Fruit fly (Drosophila melanogaster) whole organism, embryonic: ENCODE measurements around the gene CG34408.

Source experiments
- ATbp ChIP-seq: fragments of 200-800 bp; sonication (Bioruptor generic); optimal IDR thresholded peaks from 2 replicates; lab custom pipeline; 2017; ENCODE audit warnings: missing biosample characterization, mild to moderate bottlenecking, missing genetic modification characterization, missing genetic modification reagents
- B-H2 ChIP-seq: fragments of 200-800 bp; sonication (Bioruptor generic); optimal IDR thresholded peaks from 2 replicates; lab custom pipeline; 2018; ENCODE audit warnings: missing biosample characterization, mild to moderate bottlenecking, missing genetic modification characterization
- Bgb ChIP-seq: fragments of 200-800 bp; sonication (Bioruptor generic); IDR thresholded peaks from 2 replicates; pipeline ENCODE4 v1.3.6; 2022; ENCODE audit warnings: missing biosample characterization, missing genetic modification characterization; ENCODE audit not compliant: partially characterized antibody
- CG11723 ChIP-seq: fragments of 200-800 bp; sonication (Bioruptor generic); optimal IDR thresholded peaks from 2 replicates; lab custom pipeline; 2017; ENCODE audit warnings: missing biosample characterization, mild to moderate bottlenecking, missing genetic modification characterization
- CG15011 ChIP-seq: fragments of 200-800 bp; sonication (Bioruptor generic); optimal IDR thresholded peaks from 3 replicates; lab custom pipeline; 2018; ENCODE audit warnings: missing biosample characterization, mild to moderate bottlenecking, missing genetic modification characterization
- CG1529 ChIP-seq: fragments of 200-800 bp; sonication (Bioruptor generic); optimal IDR thresholded peaks from 3 replicates; lab custom pipeline; 2018; ENCODE audit warnings: missing biosample characterization, missing genetic modification characterization
- CG16779 ChIP-seq: fragments of 200-800 bp; sonication (Bioruptor generic); IDR thresholded peaks from 2 replicates; pipeline ENCODE4 v1.3.6; 2022; ENCODE audit warnings: missing biosample characterization, missing genetic modification characterization
- CG17361 ChIP-seq: fragments of 200-800 bp; sonication (Bioruptor generic); IDR thresholded peaks from 3 replicates; pipeline ENCODE4 v1.3.6; 2022; ENCODE audit warnings: missing biosample characterization, missing genetic modification characterization
- CG17802 ChIP-seq: fragments of 200-800 bp; sonication (Bioruptor generic); optimal IDR thresholded peaks from 2 replicates; lab custom pipeline; 2018; ENCODE audit warnings: missing biosample characterization, mild to moderate bottlenecking, missing genetic modification characterization, moderate library complexity
- CG2120 ChIP-seq: fragments of 200-800 bp; sonication (Bioruptor generic); optimal IDR thresholded peaks from 3 replicates; lab custom pipeline; 2016; ENCODE audit warnings: missing biosample characterization, missing genetic modification characterization
- CG4707 ChIP-seq: fragments of 200-800 bp; sonication (Bioruptor generic); optimal IDR thresholded peaks from 2 replicates; lab custom pipeline; 2018; ENCODE audit warnings: missing biosample characterization, mild to moderate bottlenecking, missing genetic modification characterization, moderate library complexity
- CG6175 ChIP-seq: fragments of 200-800 bp; sonication (Bioruptor generic); IDR thresholded peaks from 3 replicates; pipeline ENCODE4 v1.3.6; 2022; ENCODE audit warnings: missing biosample characterization, missing genetic modification characterization
- CG6254 ChIP-seq: fragments of 200-800 bp; sonication (Bioruptor generic); optimal IDR thresholded peaks from 3 replicates; lab custom pipeline; 2017; ENCODE audit warnings: mild to moderate bottlenecking, missing biosample characterization, missing genetic modification reagents, missing genetic modification characterization
- CG7963 ChIP-seq: fragments of 200-800 bp; sonication (Bioruptor generic); IDR thresholded peaks from 3 replicates; pipeline ENCODE4 v1.3.6; 2022; ENCODE audit warnings: missing biosample characterization, missing genetic modification characterization; ENCODE audit not compliant: partially characterized antibody
- CG8478 ChIP-seq: fragments of >200 bp; optimal IDR thresholded peaks from 2 replicates; lab custom pipeline; 2018
- CG9437 ChIP-seq: fragments of 200-800 bp; sonication (Bioruptor generic); optimal IDR thresholded peaks from 2 replicates; lab custom pipeline; 2018; ENCODE audit warnings: missing biosample characterization, mild to moderate bottlenecking, missing genetic modification characterization
- CG9727 ChIP-seq: fragments of 200-800 bp; sonication (Bioruptor generic); optimal IDR thresholded peaks from 3 replicates; lab custom pipeline; 2017; ENCODE audit warnings: missing biosample characterization, mild to moderate bottlenecking, missing genetic modification characterization
- Dek ChIP-seq: fragments of 200-800 bp; sonication (Bioruptor generic); optimal IDR thresholded peaks from 3 replicates; lab custom pipeline; 2019; ENCODE audit warnings: missing biosample characterization, mild to moderate bottlenecking, missing genetic modification characterization, moderate library complexity
- Hand ChIP-seq: fragments of 200-800 bp; sonication (Bioruptor generic); optimal IDR thresholded peaks from 2 replicates; lab custom pipeline; 2017; ENCODE audit warnings: mild to moderate bottlenecking, missing biosample characterization, missing genetic modification reagents, missing genetic modification characterization
- Hmr ChIP-seq: fragments of 200-800 bp; sonication (Bioruptor generic); optimal IDR thresholded peaks from 3 replicates; lab custom pipeline; 2017; ENCODE audit warnings: mild to moderate bottlenecking, missing biosample characterization, missing genetic modification reagents, missing genetic modification characterization
- Lpt ChIP-seq: fragments of >200 bp; optimal IDR thresholded peaks from 2 replicates; lab custom pipeline; 2018; ENCODE audit warnings: missing biosample characterization, missing genetic modification characterization
- Mes4 ChIP-seq: fragments of 200-800 bp; sonication (Bioruptor generic); optimal IDR thresholded peaks from 2 replicates; lab custom pipeline; 2016; ENCODE audit warnings: missing biosample characterization, missing genetic modification characterization
- NFAT ChIP-seq: fragments of 200-800 bp; sonication (Bioruptor generic); IDR thresholded peaks from 2 replicates; pipeline ENCODE4 v1.3.6; 2022; ENCODE audit warnings: missing biosample characterization, missing genetic modification characterization
- Ptx1 ChIP-seq: fragments of 200-800 bp; sonication (Bioruptor generic); IDR thresholded peaks from 2 replicates; pipeline ENCODE4 v1.3.6; 2022; ENCODE audit warnings: missing biosample characterization, missing genetic modification characterization
- amos ChIP-seq: fragments of 200-800 bp; sonication (Bioruptor generic); IDR thresholded peaks from 2 replicates; pipeline ENCODE4 v1.3.6; 2022; ENCODE audit warnings: missing biosample characterization, missing genetic modification characterization; ENCODE audit not compliant: partially characterized antibody
- bigmax ChIP-seq: fragments of 200-800 bp; sonication (Bioruptor generic); optimal IDR thresholded peaks from 2 replicates; lab custom pipeline; 2018; ENCODE audit warnings: missing biosample characterization, mild to moderate bottlenecking, missing genetic modification characterization
- bowl ChIP-seq: fragments of 200-800 bp; sonication (Bioruptor generic); IDR thresholded peaks from 2 replicates; pipeline ENCODE4 v1.3.6; 2022; ENCODE audit warnings: missing biosample characterization, missing genetic modification characterization
- bsh ChIP-seq, 2 experiments: fragments of 200-800 bp; sonication (Bioruptor generic); optimal IDR thresholded peaks; 2 replicates each; lab custom pipeline; 2017 to 2018; ENCODE audit warnings: mild to moderate bottlenecking in 2 of 2, missing biosample characterization in 2 of 2, missing genetic modification characterization in 2 of 2, moderate library complexity in 1 of 2
- chn ChIP-seq: fragments of 200-800 bp; sonication (Bioruptor generic); optimal IDR thresholded peaks from 2 replicates; lab custom pipeline; 2016; ENCODE audit warnings: missing biosample characterization, missing genetic modification characterization
- crol ChIP-seq: fragments of 200-800 bp; sonication (Bioruptor generic); IDR thresholded peaks from 2 replicates; pipeline ENCODE4 v1.3.6; 2022; ENCODE audit warnings: missing biosample characterization, missing genetic modification characterization
- da ChIP-seq: fragments of 200-800 bp; sonication (Bioruptor generic); optimal IDR thresholded peaks from 2 replicates; lab custom pipeline; 2016; ENCODE audit warnings: missing biosample characterization, missing genetic modification characterization
- dati ChIP-seq: fragments of 200-800 bp; sonication (Bioruptor generic); IDR thresholded peaks from 2 replicates; pipeline ENCODE4 v1.3.6; 2022; ENCODE audit warnings: missing biosample characterization, missing genetic modification characterization
- dmrt99B ChIP-seq: fragments of 200-800 bp; sonication (Bioruptor generic); optimal IDR thresholded peaks from 2 replicates; lab custom pipeline; 2018; ENCODE audit warnings: missing biosample characterization, mild to moderate bottlenecking, missing genetic modification characterization, moderate library complexity
- en ChIP-seq: fragments of 200-800 bp; sonication (Bioruptor generic); optimal IDR thresholded peaks from 2 replicates; lab custom pipeline; 2016; ENCODE audit warnings: missing biosample characterization, missing genetic modification characterization
- fd102C ChIP-seq: fragments of 200-800 bp; sonication (Bioruptor generic); optimal IDR thresholded peaks from 2 replicates; lab custom pipeline; 2018; ENCODE audit warnings: missing biosample characterization, mild to moderate bottlenecking, missing genetic modification characterization, moderate library complexity
- hkb ChIP-seq, 2 experiments: fragments of 200-800 bp in 1 of 2; fragments of >200 bp in 1 of 2; sonication (Bioruptor generic) in 1 of 2; IDR thresholded peaks in 1 of 2; optimal IDR thresholded peaks in 1 of 2; 2 replicates each; pipeline versions ENCODE4 v1.3.6 to Lab custom; 2017 to 2022; ENCODE audit warnings: missing biosample characterization in 1 of 2, missing genetic modification characterization in 1 of 2
- jigr1 ChIP-seq: fragments of 200-800 bp; sonication (Bioruptor generic); IDR thresholded peaks from 3 replicates; pipeline ENCODE4 v1.3.6; 2022; ENCODE audit warnings: missing biosample characterization, missing genetic modification characterization
- nom ChIP-seq: fragments of 200-800 bp; sonication (Bioruptor generic); optimal IDR thresholded peaks from 2 replicates; lab custom pipeline; 2017; ENCODE audit warnings: missing biosample characterization, missing genetic modification characterization, mild to moderate bottlenecking, moderate library complexity, missing genetic modification reagents
- phol ChIP-seq: fragments of 200-800 bp; sonication (Bioruptor generic); optimal IDR thresholded peaks from 3 replicates; lab custom pipeline; 2018; ENCODE audit warnings: missing biosample characterization, mild to moderate bottlenecking, missing genetic modification characterization, moderate library complexity
- prd ChIP-seq, 3 experiments: fragments of >200 bp in 2 of 3; fragments of 200-800 bp in 1 of 3; sonication (Bioruptor generic) in 1 of 3; optimal IDR thresholded peaks in 2 of 3; IDR thresholded peaks in 1 of 3; 2 replicates in 2 of 3; 3 replicates in 1 of 3; pipeline versions ENCODE4 v1.3.6 to Lab custom; 2017 to 2022; ENCODE audit warnings: missing biosample characterization in 1 of 3, missing genetic modification characterization in 1 of 3
- rib ChIP-seq: fragments of 200-800 bp; sonication (Bioruptor generic); IDR thresholded peaks from 2 replicates; pipeline ENCODE4 v1.3.6; 2022; ENCODE audit warnings: missing biosample characterization, missing genetic modification characterization
- sd ChIP-seq: fragments of 200-800 bp; sonication (Bioruptor generic); optimal IDR thresholded peaks from 3 replicates; lab custom pipeline; 2018; ENCODE audit warnings: missing biosample characterization, mild to moderate bottlenecking, missing genetic modification characterization, moderate library complexity
- sima ChIP-seq: fragments of 200-800 bp; sonication (Bioruptor generic); optimal IDR thresholded peaks from 2 replicates; lab custom pipeline; 2016; ENCODE audit warnings: missing biosample characterization, missing genetic modification characterization
- sug ChIP-seq: fragments of 200-800 bp; optimal IDR thresholded peaks from 2 replicates; lab custom pipeline; 2019; ENCODE audit warnings: missing biosample characterization, mild to moderate bottlenecking, missing genetic modification characterization, moderate library complexity
- tll ChIP-seq, 2 experiments: fragments of 200-800 bp in 1 of 2; fragments of >200 bp in 1 of 2; sonication (Bioruptor generic) in 1 of 2; optimal IDR thresholded peaks; 2 replicates each; lab custom pipeline; 2017 to 2019; ENCODE audit warnings: missing biosample characterization in 2 of 2, missing genetic modification characterization in 2 of 2, mild to moderate bottlenecking in 1 of 2, moderate library complexity in 1 of 2
- ttk ChIP-seq: fragments of 200-800 bp; sonication (Bioruptor generic); IDR thresholded peaks from 2 replicates; pipeline ENCODE4 v2.1.2; 2022; ENCODE audit warnings: missing biosample characterization, missing genetic modification characterization
- twi ChIP-seq: fragments of 200-800 bp; optimal IDR thresholded peaks from 2 replicates; lab custom pipeline; 2019; ENCODE audit warnings: missing biosample characterization, mild to moderate bottlenecking, missing genetic modification characterization, moderate library complexity
- zen2 ChIP-seq: fragments of 200-800 bp; sonication (Bioruptor generic); IDR thresholded peaks from 3 replicates; pipeline ENCODE4 v1.3.6; 2022; ENCODE audit warnings: missing biosample characterization, missing genetic modification characterization; ENCODE audit not compliant: partially characterized antibody

CG34408 gene

DNA sequence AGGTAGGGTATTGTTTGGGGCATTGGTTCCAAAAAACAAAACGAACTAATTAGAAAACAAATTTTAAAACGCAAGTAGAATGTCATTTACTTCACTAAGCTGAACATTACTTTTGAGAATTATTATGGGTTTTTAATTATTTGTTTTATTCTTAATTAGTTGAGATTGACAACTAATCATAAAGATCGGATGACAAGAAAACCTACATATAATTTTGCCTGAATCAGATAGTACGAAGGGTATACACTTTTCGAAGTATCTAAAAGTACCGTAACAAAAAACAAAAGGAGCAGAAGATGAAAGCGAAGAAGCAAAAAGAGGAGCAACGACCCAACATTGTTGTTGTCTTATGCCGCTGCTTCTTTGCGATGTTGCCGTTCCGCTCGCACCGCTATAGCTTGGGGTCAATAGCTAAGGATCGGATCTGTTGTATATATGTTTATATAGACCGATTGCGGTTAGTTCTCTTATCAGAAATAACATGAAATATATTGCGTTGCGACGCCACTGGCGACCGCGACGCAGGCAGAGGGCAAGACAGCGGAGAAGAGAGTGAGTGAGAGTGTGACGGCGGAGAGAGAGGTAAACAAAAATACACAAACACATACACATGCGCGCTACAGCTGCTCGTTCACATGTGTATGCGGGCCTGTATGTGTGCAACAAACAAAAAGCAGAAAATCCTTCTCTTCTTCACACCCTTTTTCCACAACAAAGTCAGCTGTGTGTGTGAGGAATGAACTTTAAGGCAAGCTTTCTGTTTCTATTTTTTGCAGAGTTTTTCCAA is 8.6 kb upstream of the CG34408 start (continued):
- no peak for TF ChIP-seq nom (GFP tag; lab: Kevin White, UChicago)
- no peak for TF ChIP-seq tll (GFP tag; optimal IDR thresholded peaks at IDR 0.05; lab: Kevin White, UChicago)
- TF ChIP-seq CG2120 (GFP tag; lab: Kevin White, UChicago) = peak; percentile 83
- peak; percentile 8 for TF ChIP-seq CG15011 (GFP tag; lab: Kevin White, UChicago)
- TF ChIP-seq bsh (GFP tag; optimal IDR thresholded peaks at IDR 0.05; lab: Kevin White, UChicago) = peak; percentile 64 to 73
- TF ChIP-seq sima (GFP tag; lab: Kevin White, UChicago) = no peak
- TF ChIP-seq hkb (optimal IDR thresholded peaks at IDR 0.05; lab: Kevin White, UChicago) = no peak
- peak; percentile 45 for TF ChIP-seq hkb (GFP tag; IDR thresholded peaks at IDR 0.05; lab: Robert Waterston, UW)
- TF ChIP-seq Bgb (GFP tag; lab: Robert Waterston, UW) = no peak; the same call in 1 of the 2 replicates
- TF ChIP-seq Lpt (GFP tag; lab: Kevin White, UChicago) = no peak
- TF ChIP-seq bigmax = no peak
- TF ChIP-seq rib = no peak
- TF ChIP-seq da (GFP tag; lab: Kevin White, UChicago) = no peak
- TF ChIP-seq CG16779 (GFP tag; lab: Robert Waterston, UW) = no peak
- TF ChIP-seq CG6254 (GFP tag; lab: Kevin White, UChicago) = peak; percentile 19
- TF ChIP-seq CG17361 (GFP tag; lab: Robert Waterston, UW) = peak; percentile 69
- peak; percentile 73 for TF ChIP-seq Dek (tag; lab: Kevin White, UChicago)
- no peak for TF ChIP-seq CG7963 (GFP tag; lab: Robert Waterston, UW)
- no peak for TF ChIP-seq B-H2 (GFP tag; lab: Kevin White, UChicago)
- TF ChIP-seq zen2 (GFP tag; lab: Robert Waterston, UW) = no peak
- TF ChIP-seq twi (tag; lab: Kevin White, UChicago) = no peak
- peak; percentile 34; the same call in 1 of the 2 replicates for TF ChIP-seq crol (GFP tag; lab: Robert Waterston, UW)
- TF ChIP-seq CG9437 (GFP tag; lab: Kevin White, UChicago) = peak; percentile 56
- TF ChIP-seq chn = peak; percentile 16
- peak; percentile 70 for TF ChIP-seq Hmr (GFP tag; lab: Kevin White, UChicago)
- TF ChIP-seq CG11723 = no peak
- TF ChIP-seq Mes4 (GFP tag; lab: Kevin White, UChicago) = no peak
- no peak for TF ChIP-seq bowl (GFP tag; lab: Robert Waterston, UW)
- TF ChIP-seq CG9727 (GFP tag; lab: Kevin White, UChicago) = peak; percentile 63
- TF ChIP-seq NFAT (GFP tag; lab: Robert Waterston, UW) = no peak
- no peak for TF ChIP-seq dati (GFP tag; lab: Robert Waterston, UW)
- no peak for TF ChIP-seq fd102C (GFP tag; lab: Kevin White, UChicago)
- TF ChIP-seq phol (tag; lab: Kevin White, UChicago) = peak; percentile 73
- TF ChIP-seq sug (tag; lab: Kevin White, UChicago) = no peak
- no peak for TF ChIP-seq jigr1 (GFP tag; lab: Robert Waterston, UW)
- peak; percentile 76 for TF ChIP-seq dmrt99B (tag; lab: Kevin White, UChicago)
- TF ChIP-seq CG17802 = no peak
- TF ChIP-seq ttk (GFP tag; lab: Robert Waterston, UW) = no peak
- TF ChIP-seq amos (GFP tag; lab: Robert Waterston, UW) = no peak
- TF ChIP-seq CG1529 = peak; percentile 13
- TF ChIP-seq prd (optimal IDR thresholded peaks at IDR 0.05; lab: Kevin White, UChicago) = no peak
- no peak for TF ChIP-seq prd (GFP tag; IDR thresholded peaks at IDR 0.05; lab: Robert Waterston, UW)
- TF ChIP-seq sd (tag; lab: Kevin White, UChicago) = no peak
- TF ChIP-seq en = no peak
- TF ChIP-seq ATbp = peak; percentile 44
- peak; percentile 51 for TF ChIP-seq Ptx1
- TF ChIP-seq Hand (GFP tag; lab: Kevin White, UChicago) = peak; percentile 31
- no peak for TF ChIP-seq CG4707 (GFP tag; lab: Kevin White, UChicago)
- TF ChIP-seq CG8478 (lab: Kevin White, UChicago) = no peak
- no peak for TF ChIP-seq CG6175
